Worm (Caenorhabditis elegans) whole organism, dauer: ENCODE results near the gene T02B11.8.
"Not testable (repeated sequence)": the region's sequence is repeated elsewhere in the genome, so short reads cannot be mapped to it uniquely, and the experiment has no call there.

Experiments
- unc-62 ChIP-seq: sonication (generic microtip); optimal IDR thresholded peaks from 2 replicates; lab custom pipeline; 2017; ENCODE audit warnings: missing biosample characterization, missing genetic modification reagents, missing genetic modification characterization

T02B11.8 gene

ce11 chrV:878567-878966 is at the start of gene T02B11.8:
T02B11.8 (minus strand) TSS chrV:878667.
- no peak for TF ChIP-seq unc-62

ce11 chrV:917488-917887 is 39.0 kb upstream of the T02B11.8 start, which contains the start of gene H24K24.2:
H24K24.2 (plus strand) TSS chrV:917788.
- no peak for TF ChIP-seq unc-62

ce11 chrV:915716-916115 is 37.2 kb upstream of the T02B11.8 start:
- TF ChIP-seq unc-62: no peak

ce11 chrV:911474-911873 is 33.0 kb upstream of the T02B11.8 start, which contains the start of gene adh-5:
adh-5 (plus strand) TSS chrV:911774.
- TF ChIP-seq unc-62: no peak

ce11 chrV:910588-910987 is 32.1 kb upstream of the T02B11.8 start:
- no peak for TF ChIP-seq unc-62

- TF ChIP-seq unc-62: no peak
Measured at ce11 chrV:908681-909080, 30.2 kb upstream of the T02B11.8 start.

ce11 chrV:904232-904983 is 25.9 kb upstream of the T02B11.8 start, which contains the start of gene trm-2A:
trm-2A (plus strand) TSS chrV:904963.
- no peak for TF ChIP-seq unc-62

ce11 chrV:903460-903859 is 25.0 kb upstream of the T02B11.8 start, which contains the start of gene fmo-5:
fmo-5 (minus strand) TSS chrV:903665.
- TF ChIP-seq unc-62: no peak

ce11 chrV:899087-899486 is 20.6 kb upstream of the T02B11.8 start, which contains the start of gene nas-32:
nas-32 (minus strand) TSS chrV:899187.
- no peak for TF ChIP-seq unc-62

- no peak for TF ChIP-seq unc-62
Measured at ce11 chrV:893437-894018, 15.1 kb upstream of the T02B11.8 start, which contains the start of the genes srlf-23 and srlf-20. srlf-23 (minus strand) TSS chrV:893537. srlf-20 (plus strand) TSS chrV:893968.

ce11 chrV:890835-891234 is 12.4 kb upstream of the T02B11.8 start, which contains the start of gene srlf-22:
srlf-22 (plus strand) TSS chrV:891135.
- TF ChIP-seq unc-62: not testable (repeated sequence)

ce11 chrV:890423-890822 is 12.0 kb upstream of the T02B11.8 start, which contains the start of gene srlf-21:
srlf-21 (minus strand) TSS chrV:890523.
- TF ChIP-seq unc-62: no peak

ce11 chrV:889216-889615 is 10.7 kb upstream of the T02B11.8 start, which contains the start of gene T02B11.6:
T02B11.6 (minus strand) TSS chrV:889316.
- no peak for TF ChIP-seq unc-62

- no peak for TF ChIP-seq unc-62
Measured at ce11 chrV:884324-884723, 5.9 kb upstream of the T02B11.8 start, which contains the start of gene srj-38. srj-38 (minus strand) TSS chrV:884424.

ce11 chrV:879171-879570 is 704 bp upstream of the T02B11.8 start, which contains the start of gene srg-53:
srg-53 (plus strand) TSS chrV:879471.
- no peak for TF ChIP-seq unc-62

- no peak for TF ChIP-seq unc-62
Measured at ce11 chrV:875945-876344, 2.5 kb downstream of the T02B11.8 start, which contains the start of gene T02B11.9. T02B11.9 (plus strand) TSS chrV:876245.

- TF ChIP-seq unc-62: no peak
Measured at ce11 chrV:871029-871428, 7.4 kb downstream of the T02B11.8 start, which contains the start of gene T02B11.4. T02B11.4 (minus strand) TSS chrV:871129.
